Fruit fly (Drosophila melanogaster): ENCODE results near the gene Hsc70-3.

Hsc70-3 gene

DNA sequence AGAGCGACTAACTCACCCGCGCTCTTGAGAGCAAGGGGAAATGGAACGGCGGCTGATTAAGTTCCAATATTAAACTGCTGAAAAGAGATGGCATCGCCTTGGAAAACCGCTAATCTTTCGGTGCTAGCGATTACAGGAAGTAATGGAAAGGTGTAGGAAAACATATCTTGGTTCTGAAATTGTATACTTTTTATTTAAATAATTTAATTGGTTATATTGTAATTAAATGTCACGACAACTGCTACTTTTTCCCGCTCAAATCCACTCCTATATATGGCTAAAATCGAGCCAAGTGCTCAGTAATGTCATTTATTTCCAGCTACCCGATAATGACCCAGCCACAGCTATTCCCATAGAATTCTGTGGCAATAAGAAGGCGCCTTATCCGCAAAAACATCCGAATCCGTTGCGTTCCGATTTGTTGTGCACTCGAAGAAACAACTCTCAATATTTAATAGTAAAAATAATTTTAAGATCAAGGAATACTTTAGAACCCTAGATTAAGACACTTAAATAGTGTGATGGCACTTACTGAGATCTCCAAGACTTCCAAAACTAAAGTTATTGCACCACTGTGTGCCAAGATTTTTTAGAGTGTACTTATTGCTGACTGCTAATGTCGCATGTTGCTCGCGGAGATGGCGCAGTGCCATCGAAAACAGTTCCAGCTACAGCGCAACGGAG, 18.6 kb downstream of the Hsc70-3 start (continued):
- TF ChIP-seq chif (GFP tag; optimal IDR thresholded peaks at IDR 0.05) (peak; percentile 46 to 65), prd (optimal IDR thresholded peaks at IDR 0.05) (no peak), prd (GFP tag; IDR thresholded peaks at IDR 0.05) (peak; percentile 81), B-H1 (GFP tag; IDR thresholded peaks at IDR 0.05) (peak; percentile 42; the same call in 1 of the 3 replicates), caup (GFP tag; optimal IDR thresholded peaks at IDR 0.05; ENCODE audit: severe bottlenecking) (peak; percentile 53), CG16813 (GFP tag; IDR thresholded peaks at IDR 0.05; ENCODE audit: partially characterized antibody) (no peak), ftz-f1 (GFP tag; optimal IDR thresholded peaks at IDR 0.05) (no peak), gt (GFP tag; IDR thresholded peaks at IDR 0.05) (no peak), Lhr (GFP tag; optimal IDR thresholded peaks at IDR 0.05) (no peak), Tbp (GFP tag; optimal IDR thresholded peaks at IDR 0.05) (no peak), CG1602 (GFP tag; optimal IDR thresholded peaks at IDR 0.05) (peak; percentile 52), pzg (GFP tag; optimal IDR thresholded peaks at IDR 0.05) (no peak), Eip74EF (GFP tag; optimal IDR thresholded peaks at IDR 0.05) (peak in 1 of 2 experiments; percentile 54), so (GFP tag; IDR thresholded peaks at IDR 0.05) (peak; percentile 63; the same call in 1 of the 3 replicates), HLH54F (GFP tag; optimal IDR thresholded peaks at IDR 0.05) (peak; percentile 38), CG13424 (tag; optimal IDR thresholded peaks at IDR 0.05) (peak; percentile 73), Meics (GFP tag; optimal IDR thresholded peaks at IDR 0.05) (peak; percentile 76), Asciz (GFP tag; optimal IDR thresholded peaks at IDR 0.05) (peak; percentile 58), kni (GFP tag; optimal IDR thresholded peaks at IDR 0.05) (no peak), chn (GFP tag; optimal IDR thresholded peaks at IDR 0.05) (peak; percentile 52), CG12942 (GFP tag; optimal IDR thresholded peaks at IDR 0.05) (peak; percentile 61), disco-r (GFP tag; optimal IDR thresholded peaks at IDR 0.05) (no peak), dm (GFP tag; optimal IDR thresholded peaks at IDR 0.05) (no peak), fd3F (GFP tag; optimal IDR thresholded peaks at IDR 0.05) (peak; percentile 56), CG8089 (GFP tag; optimal IDR thresholded peaks at IDR 0.05) (peak; percentile 22), gcm2 (GFP tag; optimal IDR thresholded peaks at IDR 0.05) (peak; percentile 34), Max (GFP tag; optimal IDR thresholded peaks at IDR 0.05) (peak; percentile 51), sens-2 (GFP tag; IDR thresholded peaks at IDR 0.05) (peak; percentile 40; the same call in 1 of the 2 replicates), lola (GFP tag; optimal IDR thresholded peaks at IDR 0.05) (peak in 1 of 3 experiments; percentile 32), CG33213 (GFP tag; optimal IDR thresholded peaks at IDR 0.05) (peak; percentile 48), CG10431 (GFP tag; optimal IDR thresholded peaks at IDR 0.05) (no peak), Stat92E (GFP tag; optimal IDR thresholded peaks at IDR 0.05) (no peak), crol (GFP tag; IDR thresholded peaks at IDR 0.05) (0 out of 2 replicates have a peak, but pooled peaks have one; percentile 21), schlank (tag; optimal IDR thresholded peaks at IDR 0.05) (peak; percentile 12), CG4282 (GFP tag; optimal IDR thresholded peaks at IDR 0.05) (no peak), scrt (GFP tag; optimal IDR thresholded peaks at IDR 0.05) (peak; percentile 46), Awh (GFP tag; IDR thresholded peaks at IDR 0.05) (peak; percentile 80), CG3407 (GFP tag; optimal IDR thresholded peaks at IDR 0.05) (peak; percentile 19), Sry-δ (GFP tag; optimal IDR thresholded peaks at IDR 0.05) (peak; percentile 28), crp (GFP tag; optimal IDR thresholded peaks at IDR 0.05) (peak in 1 of 2 experiments; percentile 17), CG6175 (GFP tag; IDR thresholded peaks at IDR 0.05) (peak; percentile 38; the same call in 1 of the 3 replicates), CG12155 (GFP tag; optimal IDR thresholded peaks at IDR 0.05) (peak; percentile 61), tup (GFP tag; optimal IDR thresholded peaks at IDR 0.05) (no peak), CG15696 (tag; optimal IDR thresholded peaks at IDR 0.05) (peak; percentile 43), CG8944 (GFP tag; optimal IDR thresholded peaks at IDR 0.05) (peak; percentile 28), CG8281 (tag; optimal IDR thresholded peaks at IDR 0.05) (peak; percentile 20), CG42726 (GFP tag; IDR thresholded peaks at IDR 0.05; ENCODE audit: partially characterized antibody) (no peak), Blimp-1 (GFP tag; optimal IDR thresholded peaks at IDR 0.05) (peak; percentile 69)
